Worm (Caenorhabditis elegans): ENCODE measurements around the gene str-161.
A peak's percentile ranks its signal among the peaks of the same experiment; 100 is the strongest.

Gene str-161

DNA sequence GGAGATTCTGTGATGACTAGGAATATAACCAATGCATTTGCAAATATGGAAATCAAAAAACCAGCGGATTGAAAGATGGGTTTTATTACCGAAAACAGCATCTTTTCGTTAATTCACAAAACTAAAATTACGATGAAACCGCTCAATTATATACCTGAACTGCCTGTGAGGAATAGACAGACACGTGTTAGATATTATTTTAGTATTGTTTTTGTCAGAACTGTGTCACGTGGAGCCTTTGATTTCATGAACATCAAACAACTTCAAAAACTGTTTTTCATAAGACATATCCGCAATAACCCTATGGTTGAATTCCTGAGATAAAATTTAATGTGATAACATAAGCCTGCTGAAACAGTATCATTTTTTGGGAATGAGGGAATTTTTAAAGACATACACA, at the start of gene str-161:
Gene str-161 (minus strand): TSS at position 101 of the 400 bp plus-strand sequence.
- no peak for TF ChIP-seq cog-1 (tag; optimal IDR thresholded peaks at IDR 0.05)
- TF ChIP-seq T22C8.4 (GFP tag; IDR thresholded peaks at IDR 0.05) = no peak
- no peak for TF ChIP-seq med-1 (GFP tag; optimal IDR thresholded peaks at IDR 0.05; ENCODE audit: insufficient read depth)
- TF ChIP-seq ztf-29 (GFP tag; IDR thresholded peaks at IDR 0.05) = no peak
- no peak for TF ChIP-seq tab-1 (GFP tag; IDR thresholded peaks at IDR 0.05)
- no peak for TF ChIP-seq ref-1 (GFP tag; conservative IDR thresholded peaks at IDR 0.05)
- no peak for TF ChIP-seq klf-2 (GFP tag; conservative IDR thresholded peaks at IDR 0.05)
- no peak for TF ChIP-seq flt-1 (GFP tag; IDR thresholded peaks at IDR 0.05)
- TF ChIP-seq ztf-23 (GFP tag; IDR thresholded peaks at IDR 0.05) = no peak

ce11 chrIV:4949729-4950128, 45.9 kb upstream of the str-161 start:
- peak; percentile 69 for TF ChIP-seq T22C8.4 (GFP tag; IDR thresholded peaks at IDR 0.05)
- peak; percentile 45; the same call in 1 of the 2 replicates for TF ChIP-seq ref-1 (GFP tag; conservative IDR thresholded peaks at IDR 0.05)

ce11 chrIV:4945771-4946170, 41.9 kb upstream of the str-161 start, which contains the start of gene str-169:
Gene str-169, plus strand, starts transcription at chrIV:4946071.
- TF ChIP-seq tab-1 (GFP tag; IDR thresholded peaks at IDR 0.05) (no peak), flt-1 (GFP tag; IDR thresholded peaks at IDR 0.05) (no peak), ztf-23 (GFP tag; IDR thresholded peaks at IDR 0.05) (no peak), klf-2 (GFP tag; conservative IDR thresholded peaks at IDR 0.05) (no peak), T22C8.4 (GFP tag; IDR thresholded peaks at IDR 0.05) (no peak), ref-1 (GFP tag; conservative IDR thresholded peaks at IDR 0.05) (no peak), ztf-29 (GFP tag; IDR thresholded peaks at IDR 0.05) (no peak), cog-1 (tag; optimal IDR thresholded peaks at IDR 0.05) (no peak), med-1 (GFP tag; optimal IDR thresholded peaks at IDR 0.05; ENCODE audit: insufficient read depth) (no peak)

DNA sequence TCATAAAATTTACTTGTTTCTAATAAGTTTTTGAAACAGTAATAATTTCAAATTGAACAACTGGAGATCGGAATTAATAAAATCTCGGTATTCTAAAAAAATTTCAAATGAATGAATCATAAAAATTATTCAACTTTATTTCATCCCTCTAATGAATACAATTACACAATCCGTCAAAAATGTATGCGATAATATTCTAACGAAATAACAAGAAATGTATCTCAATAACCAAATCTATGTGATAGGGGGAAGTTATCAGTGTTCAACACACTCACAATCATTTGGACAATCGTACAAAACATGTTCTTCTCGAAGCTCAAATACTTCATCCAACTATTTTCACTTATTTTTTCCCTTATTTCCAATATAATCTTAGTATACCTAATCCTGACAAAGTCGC, 37.8 kb upstream of the str-161 start, which contains the start of gene Y9C9A.5:
Gene Y9C9A.5 (plus strand): TSS at position 301 of the 400 bp plus-strand sequence.
- TF ChIP-seq ztf-23 (GFP tag; IDR thresholded peaks at IDR 0.05) (no peak), ref-1 (GFP tag; conservative IDR thresholded peaks at IDR 0.05) (no peak), med-1 (GFP tag; optimal IDR thresholded peaks at IDR 0.05; ENCODE audit: insufficient read depth) (no peak), T22C8.4 (GFP tag; IDR thresholded peaks at IDR 0.05) (no peak), tab-1 (GFP tag; IDR thresholded peaks at IDR 0.05) (no peak), flt-1 (GFP tag; IDR thresholded peaks at IDR 0.05) (no peak), ztf-29 (GFP tag; IDR thresholded peaks at IDR 0.05) (no peak), klf-2 (GFP tag; conservative IDR thresholded peaks at IDR 0.05) (no peak), cog-1 (tag; optimal IDR thresholded peaks at IDR 0.05) (no peak)

- TF ChIP-seq med-1 (GFP tag; optimal IDR thresholded peaks at IDR 0.05; ENCODE audit: insufficient read depth) (no peak), flt-1 (GFP tag; IDR thresholded peaks at IDR 0.05) (no peak), tab-1 (GFP tag; IDR thresholded peaks at IDR 0.05) (no peak), klf-2 (GFP tag; conservative IDR thresholded peaks at IDR 0.05) (no peak), ztf-23 (GFP tag; IDR thresholded peaks at IDR 0.05) (no peak), ref-1 (GFP tag; conservative IDR thresholded peaks at IDR 0.05) (no peak), cog-1 (tag; optimal IDR thresholded peaks at IDR 0.05) (no peak), T22C8.4 (GFP tag; IDR thresholded peaks at IDR 0.05) (no peak), ztf-29 (GFP tag; IDR thresholded peaks at IDR 0.05) (no peak)
Measured at ce11 chrIV:4938664-4939063, 34.8 kb upstream of the str-161 start, which contains the start of gene str-168. Gene str-168, plus strand, starts transcription at chrIV:4938964.

ce11 chrIV:4937647-4938046, 33.8 kb upstream of the str-161 start, which contains the start of gene fbxa-86:
Gene fbxa-86, minus strand, starts transcription at chrIV:4938013.
- TF ChIP-seq T22C8.4 (GFP tag; IDR thresholded peaks at IDR 0.05) = no peak
- no peak for TF ChIP-seq klf-2 (GFP tag; conservative IDR thresholded peaks at IDR 0.05)
- TF ChIP-seq ref-1 (GFP tag; conservative IDR thresholded peaks at IDR 0.05) = no peak
- no peak for TF ChIP-seq ztf-23 (GFP tag; IDR thresholded peaks at IDR 0.05)
- TF ChIP-seq cog-1 (tag; optimal IDR thresholded peaks at IDR 0.05) = no peak
- no peak for TF ChIP-seq flt-1 (GFP tag; IDR thresholded peaks at IDR 0.05)
- TF ChIP-seq med-1 (GFP tag; optimal IDR thresholded peaks at IDR 0.05; ENCODE audit: insufficient read depth) = no peak
- no peak for TF ChIP-seq ztf-29 (GFP tag; IDR thresholded peaks at IDR 0.05)
- TF ChIP-seq tab-1 (GFP tag; IDR thresholded peaks at IDR 0.05) = no peak

- TF ChIP-seq flt-1 (GFP tag; IDR thresholded peaks at IDR 0.05) (no peak), T22C8.4 (GFP tag; IDR thresholded peaks at IDR 0.05) (no peak)
Measured at ce11 chrIV:4934103-4934502, 30.2 kb upstream of the str-161 start, which contains the start of gene str-153. Gene str-153, plus strand, starts transcription at chrIV:4934403.

- no peak for TF ChIP-seq ztf-23 (GFP tag; IDR thresholded peaks at IDR 0.05)
- no peak for TF ChIP-seq med-1 (GFP tag; optimal IDR thresholded peaks at IDR 0.05; ENCODE audit: insufficient read depth)
- no peak for TF ChIP-seq flt-1 (GFP tag; IDR thresholded peaks at IDR 0.05)
- no peak for TF ChIP-seq klf-2 (GFP tag; conservative IDR thresholded peaks at IDR 0.05)
- no peak for TF ChIP-seq tab-1 (GFP tag; IDR thresholded peaks at IDR 0.05)
- no peak for TF ChIP-seq ztf-29 (GFP tag; IDR thresholded peaks at IDR 0.05)
- TF ChIP-seq ref-1 (GFP tag; conservative IDR thresholded peaks at IDR 0.05) = no peak
- no peak for TF ChIP-seq T22C8.4 (GFP tag; IDR thresholded peaks at IDR 0.05)
- TF ChIP-seq cog-1 (tag; optimal IDR thresholded peaks at IDR 0.05) = no peak
Measured at ce11 chrIV:4930754-4931322, 27.0 kb upstream of the str-161 start.

- TF ChIP-seq ztf-23 (GFP tag; IDR thresholded peaks at IDR 0.05) = no peak
- no peak for TF ChIP-seq tab-1 (GFP tag; IDR thresholded peaks at IDR 0.05)
- no peak for TF ChIP-seq T22C8.4 (GFP tag; IDR thresholded peaks at IDR 0.05)
- TF ChIP-seq cog-1 (tag; optimal IDR thresholded peaks at IDR 0.05) = no peak
- no peak for TF ChIP-seq med-1 (GFP tag; optimal IDR thresholded peaks at IDR 0.05; ENCODE audit: insufficient read depth)
- no peak for TF ChIP-seq ztf-29 (GFP tag; IDR thresholded peaks at IDR 0.05)
Measured at ce11 chrIV:4930045-4930444, 26.2 kb upstream of the str-161 start, which contains the start of gene Y9C9A.8. Gene Y9C9A.8, plus strand, starts transcription at chrIV:4930345.

DNA sequence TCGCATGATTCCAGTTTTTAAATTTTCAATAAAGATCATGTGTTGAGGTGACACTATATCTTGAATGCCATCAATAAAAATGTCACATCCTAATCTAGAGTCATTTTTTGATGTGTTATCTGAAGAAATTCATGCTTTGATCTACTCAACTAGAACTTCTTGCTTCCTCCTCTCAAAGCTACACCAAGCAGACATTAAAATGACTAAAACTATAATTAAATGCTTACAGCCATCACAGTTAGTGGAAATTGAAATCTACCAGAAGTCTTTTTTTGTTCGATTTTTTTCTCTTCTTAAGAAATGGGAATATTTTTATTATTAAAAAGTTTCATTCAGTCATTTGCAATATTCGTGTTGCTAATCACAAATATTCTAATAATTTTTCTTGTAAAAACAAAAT, 13.9 kb upstream of the str-161 start, which contains the start of gene str-158:
Gene str-158 (plus strand): TSS at position 301 of the 400 bp plus-strand sequence.
- no peak for TF ChIP-seq cog-1 (tag; optimal IDR thresholded peaks at IDR 0.05)
- no peak for TF ChIP-seq T22C8.4 (GFP tag; IDR thresholded peaks at IDR 0.05)
- no peak for TF ChIP-seq ref-1 (GFP tag; conservative IDR thresholded peaks at IDR 0.05)
- no peak for TF ChIP-seq ztf-23 (GFP tag; IDR thresholded peaks at IDR 0.05)
- no peak for TF ChIP-seq klf-2 (GFP tag; conservative IDR thresholded peaks at IDR 0.05)
- no peak for TF ChIP-seq tab-1 (GFP tag; IDR thresholded peaks at IDR 0.05)
- TF ChIP-seq med-1 (GFP tag; optimal IDR thresholded peaks at IDR 0.05; ENCODE audit: insufficient read depth) = no peak
- TF ChIP-seq flt-1 (GFP tag; IDR thresholded peaks at IDR 0.05) = no peak
- TF ChIP-seq ztf-29 (GFP tag; IDR thresholded peaks at IDR 0.05) = no peak
